Fruit fly (Drosophila melanogaster) whole organism, wandering third instar larva: Measurements from ENCODE around the gene RpL21.

ENCODE experiments used
- Abd-B ChIP-seq: fragments of >200 bp; optimal IDR thresholded peaks from 2 replicates; lab custom pipeline; 2017; ENCODE audit warnings: missing biosample characterization, missing genetic modification characterization
- CG9705 ChIP-seq: fragments of 200-800 bp; sonication (Bioruptor generic); optimal IDR thresholded peaks from 2 replicates; lab custom pipeline; 2018; ENCODE audit warnings: missing biosample characterization, mild to moderate bottlenecking, missing genetic modification characterization
- Dfd ChIP-seq: fragments of >200 bp; optimal IDR thresholded peaks from 2 replicates; lab custom pipeline; 2017; ENCODE audit warnings: missing biosample characterization, missing genetic modification characterization
- GATAd ChIP-seq: sonication (Bioruptor generic); optimal IDR thresholded peaks from 2 replicates; lab custom pipeline; 2016; ENCODE audit warnings: missing biosample characterization, missing genetic modification characterization
- HLH106 ChIP-seq: fragments of 200-800 bp; optimal IDR thresholded peaks from 3 replicates; lab custom pipeline; 2019; ENCODE audit warnings: missing biosample characterization, mild to moderate bottlenecking, missing genetic modification characterization, moderate library complexity
- Hnf4 ChIP-seq: fragments of 200-800 bp; sonication (Bioruptor generic); optimal IDR thresholded peaks from 2 replicates; lab custom pipeline; 2016; ENCODE audit warnings: missing biosample characterization, mild to moderate bottlenecking, missing genetic modification characterization
- Hr78 ChIP-seq: fragments of >200 bp; optimal IDR thresholded peaks from 2 replicates; lab custom pipeline; 2017; ENCODE audit warnings: missing biosample characterization, missing genetic modification characterization
- Hr83 ChIP-seq: fragments of 200-300 bp; sonication (Bioruptor generic); optimal IDR thresholded peaks from 2 replicates; lab custom pipeline; 2016; ENCODE audit warnings: missing biosample characterization, mild to moderate bottlenecking, missing genetic modification characterization, moderate library complexity; ENCODE audit not compliant: poor library complexity, severe bottlenecking
- Myc ChIP-seq: fragments of >200 bp; optimal IDR thresholded peaks from 2 replicates; lab custom pipeline; 2017
- N ChIP-seq: fragments of >200 bp; optimal IDR thresholded peaks from 2 replicates; lab custom pipeline; 2018; ENCODE audit warnings: missing biosample characterization, missing external identifiers, missing genetic modification characterization
- Rel ChIP-seq, 2 experiments: fragments of 200-800 bp; sonication (Bioruptor generic) in 1 of 2; optimal IDR thresholded peaks; 2 replicates in 1 of 2; 3 replicates in 1 of 2; lab custom pipeline; 2016 to 2019; ENCODE audit warnings: mild to moderate bottlenecking in 2 of 2, missing biosample characterization in 2 of 2, missing genetic modification characterization in 2 of 2, moderate library complexity in 1 of 2
- Sp1 ChIP-seq: fragments of 200-800 bp; sonication (Bioruptor generic); optimal IDR thresholded peaks from 3 replicates; lab custom pipeline; 2019; ENCODE audit warnings: missing biosample characterization, mild to moderate bottlenecking, missing genetic modification characterization, moderate library complexity
- Vsx2 ChIP-seq: fragments of 200-300, 225-300 bp; sonication (Bioruptor generic); optimal IDR thresholded peaks from 2 replicates; lab custom pipeline; 2018; ENCODE audit warnings: missing biosample characterization, missing genetic modification characterization; ENCODE audit not compliant: partially characterized antibody
- br ChIP-seq: fragments of 200-800 bp; sonication (Bioruptor generic); optimal IDR thresholded peaks from 2 replicates; lab custom pipeline; 2016; ENCODE audit warnings: missing biosample characterization, missing genetic modification characterization
- brk ChIP-seq: fragments of 200-800 bp; sonication (Bioruptor generic); optimal IDR thresholded peaks from 2 replicates; lab custom pipeline; 2016; ENCODE audit warnings: missing biosample characterization, mild to moderate bottlenecking, missing genetic modification characterization
- dl ChIP-seq, 2 experiments: fragments of 175-275, 200-275 bp in 1 of 2; fragments of 200-275 bp in 1 of 2; sonication (Bioruptor generic); optimal IDR thresholded peaks; lab custom pipeline; 2018; ENCODE audit warnings: mild to moderate bottlenecking in 2 of 2, missing biosample characterization in 2 of 2, missing genetic modification characterization in 2 of 2, moderate library complexity in 2 of 2; ENCODE audit not compliant: partially characterized antibody in 2 of 2, insufficient read depth in 1 of 2
- dmrt93B ChIP-seq: fragments of 200-800 bp; sonication (Bioruptor generic); optimal IDR thresholded peaks from 2 replicates; lab custom pipeline; 2018; ENCODE audit warnings: missing biosample characterization, mild to moderate bottlenecking, missing genetic modification characterization
- dsf ChIP-seq: sonication (Bioruptor generic); optimal IDR thresholded peaks from 2 replicates; lab custom pipeline; 2016; ENCODE audit warnings: missing biosample characterization, missing genetic modification characterization, borderline replicate concordance
- ey ChIP-seq: fragments of 200-800 bp; sonication (Bioruptor generic); optimal IDR thresholded peaks from 2 replicates; lab custom pipeline; 2016; ENCODE audit warnings: missing biosample characterization, missing genetic modification characterization
- fru ChIP-seq: fragments of 200-800 bp; sonication (Bioruptor generic); optimal IDR thresholded peaks from 3 replicates; lab custom pipeline; 2016; ENCODE audit warnings: missing biosample characterization, mild to moderate bottlenecking, missing genetic modification characterization
- h ChIP-seq: fragments of 200-800 bp; sonication (Bioruptor generic); optimal IDR thresholded peaks from 3 replicates; lab custom pipeline; 2016; ENCODE audit warnings: missing biosample characterization, mild to moderate bottlenecking, missing genetic modification characterization
- jim ChIP-seq: fragments of 175-275, 200-325 bp; sonication (Bioruptor generic); optimal IDR thresholded peaks from 2 replicates; lab custom pipeline; 2016; ENCODE audit warnings: missing biosample characterization, mild to moderate bottlenecking, missing genetic modification characterization
- lola ChIP-seq: fragments of >200 bp; optimal IDR thresholded peaks from 2 replicates; lab custom pipeline; 2017; ENCODE audit warnings: missing biosample characterization, missing genetic modification characterization
- pan ChIP-seq: fragments of >200 bp; optimal IDR thresholded peaks from 2 replicates; lab custom pipeline; 2017
- psq ChIP-seq: fragments of 200-800 bp; sonication (Bioruptor generic); optimal IDR thresholded peaks from 3 replicates; lab custom pipeline; 2017; ENCODE audit warnings: missing biosample characterization, mild to moderate bottlenecking, missing genetic modification characterization, moderate library complexity
- rgr ChIP-seq: fragments of 200-800 bp; sonication (Bioruptor generic); optimal IDR thresholded peaks from 3 replicates; lab custom pipeline; 2016; ENCODE audit warnings: missing biosample characterization, mild to moderate bottlenecking, missing genetic modification characterization
- sage ChIP-seq: fragments of 200-800 bp; sonication (Bioruptor generic); optimal IDR thresholded peaks from 2 replicates; lab custom pipeline; 2016; ENCODE audit warnings: missing biosample characterization, mild to moderate bottlenecking, missing genetic modification characterization
- sv ChIP-seq: fragments of 200-800 bp; sonication (Bioruptor generic); optimal IDR thresholded peaks from 3 replicates; lab custom pipeline; 2016; ENCODE audit warnings: missing biosample characterization, missing genetic modification characterization
- tai ChIP-seq: sonication (Bioruptor generic); optimal IDR thresholded peaks from 2 replicates; lab custom pipeline; 2016; ENCODE audit warnings: missing biosample characterization, missing genetic modification characterization
- usp ChIP-seq: fragments of >200 bp; optimal IDR thresholded peaks from 2 replicates; lab custom pipeline; 2017; ENCODE audit warnings: missing biosample characterization, missing genetic modification characterization
- woc ChIP-seq: sonication (Bioruptor generic); optimal IDR thresholded peaks from 2 replicates; lab custom pipeline; 2016; ENCODE audit warnings: missing biosample characterization, mild to moderate bottlenecking, missing genetic modification characterization

The RpL21 gene

dm6 chr2L:22247455-22248058 is at the start of gene RpL21:
Gene RpL21, minus strand, starts transcription at chr2L:22247875.
- no peak for TF ChIP-seq usp (GFP tag; lab: Kevin White, UChicago)
- no peak for TF ChIP-seq brk (GFP tag; lab: Kevin White, UChicago)
- peak; percentile 32 for TF ChIP-seq woc (GFP tag; lab: Kevin White, UChicago)
- no peak for TF ChIP-seq rgr (GFP tag; lab: Kevin White, UChicago)
- no peak for TF ChIP-seq sage
- TF ChIP-seq br, result no peak
- TF ChIP-seq dl (GFP tag; optimal IDR thresholded peaks at IDR 0.05; lab: Kevin White, UChicago; ENCODE audit: insufficient read depth in 1 of 2, partially characterized antibody in 2 of 2), result no peak
- peak; percentile 34 for TF ChIP-seq Myc (lab: Kevin White, UChicago)
- TF ChIP-seq Hnf4 (GFP tag; lab: Kevin White, UChicago), result peak; percentile 33
- peak; percentile 6 for TF ChIP-seq HLH106 (tag; lab: Kevin White, UChicago)
- TF ChIP-seq N (GFP tag; lab: Kevin White, UChicago), result peak; percentile 8

DNA sequence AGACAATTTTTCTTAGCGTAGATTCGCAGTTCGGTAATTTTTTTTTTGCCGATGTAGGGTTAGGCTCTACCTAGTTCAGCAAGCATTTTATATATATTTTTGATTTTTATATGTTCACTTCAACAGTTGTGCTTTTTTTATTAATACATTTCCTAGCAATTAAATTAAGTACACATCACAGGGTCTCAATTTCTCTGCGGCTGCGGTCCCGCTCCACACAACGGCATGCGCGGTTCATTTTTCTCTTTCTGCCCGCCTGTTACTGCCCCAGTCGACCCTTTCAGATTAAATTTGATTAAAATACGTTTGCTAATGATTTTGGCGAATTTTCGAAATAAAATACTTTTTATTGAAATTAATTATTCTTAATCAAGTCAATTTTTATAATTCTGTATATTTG is 45.1 kb upstream of the RpL21 start:
- TF ChIP-seq Vsx2 (GFP tag; lab: Kevin White, UChicago) (no peak), Abd-B (GFP tag; lab: Kevin White, UChicago) (no peak), dsf (GFP tag; lab: Kevin White, UChicago) (no peak), jim (GFP tag; lab: Kevin White, UChicago) (no peak), Hr78 (GFP tag; lab: Kevin White, UChicago) (no peak), psq (GFP tag; lab: Kevin White, UChicago) (no peak), woc (GFP tag; lab: Kevin White, UChicago) (no peak), usp (GFP tag; lab: Kevin White, UChicago) (no peak), sage (no peak), Dfd (GFP tag; lab: Kevin White, UChicago) (no peak), GATAd (GFP tag; lab: Kevin White, UChicago) (no peak), dl (GFP tag; optimal IDR thresholded peaks at IDR 0.05; lab: Kevin White, UChicago; ENCODE audit: insufficient read depth in 1 of 2, partially characterized antibody in 2 of 2) (no peak), Rel (GFP tag; optimal IDR thresholded peaks at IDR 0.05; lab: Kevin White, UChicago) (no peak), Rel (tag; optimal IDR thresholded peaks at IDR 0.05; lab: Kevin White, UChicago) (no peak), ey (GFP tag; lab: Kevin White, UChicago) (no peak), N (GFP tag; lab: Kevin White, UChicago) (no peak), lola (GFP tag; lab: Kevin White, UChicago) (no peak)

dm6 chr2L:22281900-22282299 is 34.2 kb upstream of the RpL21 start:
- no peak for TF ChIP-seq lola (GFP tag; lab: Kevin White, UChicago)
- TF ChIP-seq Myc (lab: Kevin White, UChicago), result no peak
- TF ChIP-seq HLH106 (tag; lab: Kevin White, UChicago), result no peak
- no peak for TF ChIP-seq sage
- no peak for TF ChIP-seq tai
- no peak for TF ChIP-seq Abd-B (GFP tag; lab: Kevin White, UChicago)
- TF ChIP-seq dsf (GFP tag; lab: Kevin White, UChicago), result no peak
- no peak for TF ChIP-seq h
- TF ChIP-seq psq (GFP tag; lab: Kevin White, UChicago), result no peak

dm6 chr2L:22261047-22261446 is 13.4 kb upstream of the RpL21 start:
- no peak for TF ChIP-seq h
- no peak for TF ChIP-seq Sp1 (GFP tag; lab: Kevin White, UChicago)
- TF ChIP-seq dmrt93B (GFP tag; lab: Kevin White, UChicago), result no peak
- TF ChIP-seq Hr83, result no peak
- TF ChIP-seq Dfd (GFP tag; lab: Kevin White, UChicago), result no peak
- TF ChIP-seq N (GFP tag; lab: Kevin White, UChicago), result no peak
- TF ChIP-seq Vsx2 (GFP tag; lab: Kevin White, UChicago), result no peak
- TF ChIP-seq Hr78 (GFP tag; lab: Kevin White, UChicago), result no peak
- no peak for TF ChIP-seq sv (GFP tag; lab: Kevin White, UChicago)
- TF ChIP-seq pan, result no peak
- no peak for TF ChIP-seq CG9705 (GFP tag; lab: Kevin White, UChicago)
- TF ChIP-seq Myc (lab: Kevin White, UChicago), result no peak
- TF ChIP-seq fru (GFP tag; lab: Kevin White, UChicago), result no peak
